In the genomic region with DNA sequence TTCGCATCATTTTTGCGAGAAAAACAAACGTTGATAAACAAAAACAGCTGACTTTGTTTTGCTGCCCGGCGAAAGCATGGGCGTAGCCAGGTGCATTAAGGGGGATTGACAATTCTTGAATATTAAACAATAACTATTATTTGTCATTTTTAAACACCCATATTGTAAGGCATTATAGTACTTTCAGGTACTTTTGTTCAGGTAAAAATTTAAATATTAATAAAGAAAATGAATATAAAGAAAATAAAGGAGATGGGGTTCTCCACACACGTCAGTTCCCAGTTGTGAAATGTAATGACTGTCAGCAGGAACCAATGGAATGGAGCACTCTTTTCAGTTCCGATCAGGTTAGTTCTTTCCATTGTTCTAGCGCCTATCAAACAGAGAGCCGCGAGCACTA, we compare ENCODE assay signal across 1 fruit fly cellular context.
A peak's percentile ranks its signal among the peaks of the same experiment; 100 is the strongest.
TF ChIP-seq lines count a peak whose summit lies in the region.

Coq3 (minus strand) TSS at position 58 of the 400 bp plus-strand sequence.
Pld3 (plus strand) TSS at position 294 of the 400 bp plus-strand sequence.

TF ChIP-seq in whole organism, embryonic, 481 proteins besides CTCF, POLR2A, EP300 and RAD21 (continued from another document):
- TF ChIP-seq sna (GFP tag; IDR thresholded peaks at IDR 0.05; lab: Robert Waterston, UW; ENCODE audit: partially characterized antibody) (no peak), CG11456 (GFP tag; IDR thresholded peaks at IDR 0.05; lab: Robert Waterston, UW) (peak; percentile 85), NfI (GFP tag; optimal IDR thresholded peaks at IDR 0.05; lab: Kevin White, UChicago) (peak; percentile 84), CG4707 (GFP tag; optimal IDR thresholded peaks at IDR 0.05; lab: Kevin White, UChicago) (peak; percentile 61), Rfx (GFP tag; IDR thresholded peaks at IDR 0.05; lab: Robert Waterston, UW) (peak; percentile 89)
